Fruit fly (Drosophila melanogaster) whole organism, embryonic: ENCODE measurements around the gene Ser6.

Experiments used
- CG17568 ChIP-seq: fragments of 200-800 bp; sonication (Bioruptor generic); optimal IDR thresholded peaks from 2 replicates; lab custom pipeline; 2018; ENCODE audit warnings: missing biosample characterization, mild to moderate bottlenecking, missing genetic modification characterization, moderate library complexity
- CG9727 ChIP-seq: fragments of 200-800 bp; sonication (Bioruptor generic); optimal IDR thresholded peaks from 3 replicates; lab custom pipeline; 2017; ENCODE audit warnings: missing biosample characterization, mild to moderate bottlenecking, missing genetic modification characterization
- Sin3A ChIP-seq: fragments of >200 bp; optimal IDR thresholded peaks from 2 replicates; lab custom pipeline; 2018
- dmrt99B ChIP-seq: fragments of 200-800 bp; sonication (Bioruptor generic); optimal IDR thresholded peaks from 2 replicates; lab custom pipeline; 2018; ENCODE audit warnings: missing biosample characterization, mild to moderate bottlenecking, missing genetic modification characterization, moderate library complexity
- gcm2 ChIP-seq: fragments of 200-800 bp; sonication (Bioruptor generic); optimal IDR thresholded peaks from 2 replicates; lab custom pipeline; 2016; ENCODE audit warnings: missing biosample characterization, missing genetic modification characterization
- gfzf ChIP-seq: fragments of 200-800 bp; sonication (Bioruptor generic); optimal IDR thresholded peaks from 2 replicates; lab custom pipeline; 2016; ENCODE audit warnings: missing biosample characterization, mild to moderate bottlenecking, missing genetic modification characterization, moderate library complexity
- h ChIP-seq: fragments of >200 bp; optimal IDR thresholded peaks from 2 replicates; lab custom pipeline; 2017
- nerfin-2 ChIP-seq: fragments of 200-800 bp; sonication (Bioruptor generic); IDR thresholded peaks from 2 replicates; pipeline ENCODE4 v1.3.6; 2022; ENCODE audit warnings: missing biosample characterization, missing genetic modification characterization; ENCODE audit not compliant: partially characterized antibody
- ranshi ChIP-seq: fragments of 200-800 bp; sonication (Bioruptor generic); IDR thresholded peaks from 2 replicates; pipeline ENCODE4 v1.3.6; 2022; ENCODE audit warnings: missing biosample characterization, missing genetic modification characterization

dm6 chrX:20984386-20984785 lies 21.1 kb upstream of the Ser6 start, which contains the start of gene CG11666:
- TF ChIP-seq h (lab: Kevin White, UChicago) (no peak), Sin3A (no peak), CG17568 (GFP tag; lab: Kevin White, UChicago) (no peak), CG9727 (GFP tag; lab: Kevin White, UChicago) (no peak), nerfin-2 (GFP tag; lab: Robert Waterston, UW) (no peak), ranshi (GFP tag; lab: Robert Waterston, UW) (no peak), gcm2 (GFP tag; lab: Kevin White, UChicago) (no peak), gfzf (GFP tag; lab: Kevin White, UChicago) (no peak), dmrt99B (tag; lab: Kevin White, UChicago) (no peak)
